Worm (Caenorhabditis elegans) whole organism, L2 larva: ENCODE results near the gene W01B6.4.

Source experiments
- C34F6.9 ChIP-seq: fragments of 150-350 bp; optimal IDR thresholded peaks from 2 replicates; lab custom pipeline; 2014; ENCODE audit warnings: missing biosample characterization, missing genetic modification characterization
- F13H6.1 ChIP-seq: sonication (generic microtip); optimal IDR thresholded peaks from 2 replicates; lab custom pipeline; 2016; ENCODE audit warnings: missing genetic modification characterization, missing compliant biosample characterization
- R02D3.7 ChIP-seq: fragments of 150-350 bp; optimal IDR thresholded peaks from 2 replicates; lab custom pipeline; 2014; ENCODE audit warnings: missing biosample characterization, missing genetic modification characterization
- alr-1 ChIP-seq: fragments of 150-350 bp; optimal IDR thresholded peaks from 2 replicates; lab custom pipeline; 2014; ENCODE audit warnings: missing biosample characterization, missing genetic modification characterization
- aly-2 ChIP-seq: fragments of 150-350 bp; optimal IDR thresholded peaks from 2 replicates; lab custom pipeline; 2014; ENCODE audit warnings: missing biosample characterization, missing genetic modification characterization
- ama-1 ChIP-seq: fragments of 150-350 bp; optimal IDR thresholded peaks from 2 replicates; lab custom pipeline; 2018; ENCODE audit warnings: inconsistent platforms
- blmp-1 ChIP-seq: sonication (generic microtip); optimal IDR thresholded peaks from 2 replicates; lab custom pipeline; 2017; ENCODE audit warnings: missing genetic modification characterization, mild to moderate bottlenecking, missing compliant biosample characterization, antibody characterized with exemption, moderate library complexity; ENCODE audit not compliant: insufficient read depth
- ceh-16 ChIP-seq: fragments of 150-350 bp; optimal IDR thresholded peaks from 2 replicates; lab custom pipeline; 2014; ENCODE audit warnings: missing biosample characterization, missing genetic modification characterization
- ceh-82 ChIP-seq: fragments of 150-350 bp; optimal IDR thresholded peaks from 2 replicates; lab custom pipeline; 2014; ENCODE audit warnings: missing biosample characterization, missing genetic modification characterization
- crh-2 ChIP-seq: sonication (generic microtip); optimal IDR thresholded peaks from 2 replicates; lab custom pipeline; 2017; ENCODE audit warnings: missing biosample characterization, missing genetic modification characterization
- dmd-4 ChIP-seq: sonication (generic microtip); optimal IDR thresholded peaks from 2 replicates; lab custom pipeline; 2017; ENCODE audit warnings: missing biosample characterization, missing genetic modification characterization
- egl-27 ChIP-seq: sonication (generic microtip); optimal IDR thresholded peaks from 3 replicates; lab custom pipeline; 2017; ENCODE audit warnings: missing biosample characterization, missing genetic modification reagents, missing genetic modification characterization
- fos-1 ChIP-seq: fragments of 150-350 bp; optimal IDR thresholded peaks from 2 replicates; lab custom pipeline; 2014; ENCODE audit warnings: missing biosample characterization, missing genetic modification characterization
- gmeb-1 ChIP-seq: fragments of 150-350 bp; optimal IDR thresholded peaks from 2 replicates; lab custom pipeline; 2014; ENCODE audit warnings: missing biosample characterization, missing genetic modification characterization
- lin-13 ChIP-seq: fragments of 150-350 bp; optimal IDR thresholded peaks from 2 replicates; lab custom pipeline; 2014; ENCODE audit warnings: missing biosample characterization, missing genetic modification reagents, missing genetic modification characterization
- lsy-2 ChIP-seq, 2 experiments: fragments of 150-350 bp in 1 of 2; sonication (generic microtip) in 1 of 2; optimal IDR thresholded peaks; 2 replicates each; lab custom pipeline; 2014 to 2017; ENCODE audit warnings: missing biosample characterization in 2 of 2, missing genetic modification characterization in 2 of 2
- mab-5 ChIP-seq: fragments of 150-350 bp; optimal IDR thresholded peaks from 2 replicates; lab custom pipeline; 2014; ENCODE audit warnings: missing biosample characterization, missing genetic modification characterization
- mbf-1 ChIP-seq: sonication (generic microtip); optimal IDR thresholded peaks from 2 replicates; lab custom pipeline; 2017; ENCODE audit warnings: missing biosample characterization, missing genetic modification characterization
- mdl-1 ChIP-seq, 2 experiments: fragments of 150-350 bp in 1 of 2; sonication (generic microtip) in 1 of 2; optimal IDR thresholded peaks; 2 replicates each; lab custom pipeline; 2017; ENCODE audit warnings: missing biosample characterization in 2 of 2, missing genetic modification characterization in 2 of 2
- nhr-11 ChIP-seq: fragments of 150-350 bp; optimal IDR thresholded peaks from 2 replicates; lab custom pipeline; 2014; ENCODE audit warnings: missing biosample characterization, missing genetic modification characterization
- nhr-12 ChIP-seq: fragments of 150-350 bp; optimal IDR thresholded peaks from 2 replicates; lab custom pipeline; 2014; ENCODE audit warnings: missing biosample characterization, missing genetic modification characterization
- nhr-129 ChIP-seq: fragments of 150-350 bp; optimal IDR thresholded peaks from 2 replicates; lab custom pipeline; 2014; ENCODE audit warnings: missing biosample characterization, missing genetic modification characterization
- nhr-21 ChIP-seq: fragments of 150-350 bp; optimal IDR thresholded peaks from 2 replicates; lab custom pipeline; 2014; ENCODE audit warnings: missing biosample characterization, missing genetic modification characterization
- nhr-23 ChIP-seq: fragments of 150-350 bp; optimal IDR thresholded peaks from 2 replicates; lab custom pipeline; 2014; ENCODE audit warnings: missing biosample characterization, missing genetic modification reagents, missing genetic modification characterization
- nhr-25 ChIP-seq: fragments of 150-350 bp; sonication (generic microtip); optimal IDR thresholded peaks from 3 replicates; lab custom pipeline; 2014; ENCODE audit warnings: missing biosample characterization, missing genetic modification characterization
- nhr-6 ChIP-seq: fragments of 150-350 bp; optimal IDR thresholded peaks from 2 replicates; lab custom pipeline; 2014; ENCODE audit warnings: missing biosample characterization, missing genetic modification characterization
- nhr-77 ChIP-seq: fragments of 150-350 bp; optimal IDR thresholded peaks from 2 replicates; lab custom pipeline; 2014; ENCODE audit warnings: missing biosample characterization, missing genetic modification characterization
- sma-3 ChIP-seq: sonication (generic microtip); optimal IDR thresholded peaks from 2 replicates; lab custom pipeline; 2016; ENCODE audit warnings: missing genetic modification reagents, missing genetic modification characterization, missing compliant biosample characterization
- sma-9 ChIP-seq, 2 experiments: fragments of 150-350 bp in 1 of 2; sonication (generic microtip) in 1 of 2; optimal IDR thresholded peaks; 2 replicates each; lab custom pipeline; 2014 to 2016; ENCODE audit warnings: missing genetic modification characterization in 2 of 2, mild to moderate bottlenecking in 1 of 2, missing biosample characterization in 1 of 2, missing compliant biosample characterization in 1 of 2, missing genetic modification reagents in 1 of 2, moderate library complexity in 1 of 2
- snpc-4 ChIP-seq: fragments of 150-350 bp; optimal IDR thresholded peaks from 2 replicates; lab custom pipeline; 2014; ENCODE audit warnings: missing biosample characterization, missing genetic modification characterization
- unc-55 ChIP-seq: fragments of 150-350 bp; sonication (generic microtip); optimal IDR thresholded peaks from 3 replicates; lab custom pipeline; 2014; ENCODE audit warnings: missing biosample characterization, missing genetic modification reagents, missing genetic modification characterization
- unc-62 ChIP-seq: fragments of 150-350 bp; optimal IDR thresholded peaks from 2 replicates; lab custom pipeline; 2014; ENCODE audit warnings: missing biosample characterization, missing genetic modification reagents, missing genetic modification characterization
- zag-1 ChIP-seq: fragments of 150-350 bp; optimal IDR thresholded peaks from 2 replicates; lab custom pipeline; 2014; ENCODE audit warnings: missing biosample characterization, missing genetic modification characterization
- ztf-11 ChIP-seq: sonication (generic microtip); optimal IDR thresholded peaks from 2 replicates; lab custom pipeline; 2017; ENCODE audit warnings: missing biosample characterization, missing genetic modification characterization

Gene W01B6.4

DNA sequence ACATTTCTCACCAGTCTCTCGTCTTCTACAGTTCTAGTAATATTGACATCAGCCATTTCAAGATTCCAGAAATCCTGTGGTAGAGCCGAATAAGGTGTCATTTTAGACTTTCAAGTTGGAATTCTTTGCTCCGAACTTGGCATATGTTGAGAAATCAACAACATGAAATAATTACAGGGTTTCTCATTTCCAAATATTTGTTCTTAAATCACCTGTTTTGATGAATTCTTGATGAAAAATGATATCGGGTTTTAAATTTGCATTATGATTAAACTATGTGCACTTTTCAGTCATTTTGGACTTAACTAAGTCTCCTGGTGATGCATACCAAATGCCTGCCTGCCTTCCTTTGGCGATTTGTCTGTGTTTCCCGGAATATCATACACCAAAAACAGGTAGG, 21.7 kb upstream of the W01B6.4 start, which contains the start of gene srv-12:
Gene srv-12, minus strand, starts transcription at position 101 of the 400 bp plus-strand sequence.
- TF ChIP-seq R02D3.7 (tag; lab: Kevin White, UChicago) (no peak), lsy-2 (tag; optimal IDR thresholded peaks at IDR 0.05; lab: Kevin White, UChicago) (no peak), nhr-129 (no peak), nhr-23 (tag; lab: Kevin White, UChicago) (no peak), lin-13 (GFP tag; lab: Kevin White, UChicago) (no peak)

DNA sequence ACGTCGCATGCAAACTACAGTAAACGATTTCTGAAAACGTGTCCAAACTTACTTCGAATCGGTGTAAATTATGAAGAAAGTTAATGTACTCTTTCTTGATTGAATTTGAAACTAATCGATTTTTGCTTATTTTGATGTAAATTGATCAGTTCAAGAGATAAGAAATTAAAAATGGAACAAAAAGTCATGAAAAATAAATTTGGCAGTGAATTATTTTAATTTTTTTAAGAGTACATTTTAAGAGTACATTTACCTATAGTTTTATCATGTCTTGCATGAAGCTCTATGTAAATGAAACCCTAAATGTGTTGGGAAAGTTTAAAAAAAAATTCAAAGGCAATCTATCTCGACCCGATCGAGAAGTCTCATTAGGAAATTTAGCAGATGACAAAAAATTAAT, 19.1 kb upstream of the W01B6.4 start, which contains the start of gene T04B2.7:
Gene T04B2.7, minus strand, starts transcription at position 101 of the 400 bp plus-strand sequence.
- no peak for TF ChIP-seq nhr-129
- no peak for TF ChIP-seq ceh-82
- TF ChIP-seq mab-5 (tag; lab: Kevin White, UChicago), result no peak
- TF ChIP-seq sma-9 (GFP tag; optimal IDR thresholded peaks at IDR 0.05; lab: Kevin White, UChicago), result no peak
- TF ChIP-seq sma-9 (tag; optimal IDR thresholded peaks at IDR 0.05; lab: Kevin White, UChicago), result no peak
- no peak for TF ChIP-seq mdl-1 (tag; optimal IDR thresholded peaks at IDR 0.05; lab: Kevin White, UChicago)
- TF ChIP-seq unc-62, result no peak
- no peak for TF ChIP-seq blmp-1 (tag; lab: Kevin White, UChicago)
- no peak for TF ChIP-seq F13H6.1 (tag; lab: Kevin White, UChicago)
- no peak for TF ChIP-seq nhr-25
- no peak for TF ChIP-seq ztf-11 (tag; lab: Kevin White, UChicago)
- TF ChIP-seq aly-2 (tag; lab: Kevin White, UChicago), result no peak
- no peak for TF ChIP-seq ceh-16 (tag; lab: Kevin White, UChicago)
- TF ChIP-seq gmeb-1 (tag; lab: Kevin White, UChicago), result no peak
- no peak for TF ChIP-seq mbf-1 (tag; lab: Kevin White, UChicago)
- TF ChIP-seq fos-1 (tag; lab: Kevin White, UChicago), result no peak
- TF ChIP-seq nhr-6 (tag; lab: Kevin White, UChicago), result no peak
- TF ChIP-seq, all 48 proteins: peak for 0

DNA sequence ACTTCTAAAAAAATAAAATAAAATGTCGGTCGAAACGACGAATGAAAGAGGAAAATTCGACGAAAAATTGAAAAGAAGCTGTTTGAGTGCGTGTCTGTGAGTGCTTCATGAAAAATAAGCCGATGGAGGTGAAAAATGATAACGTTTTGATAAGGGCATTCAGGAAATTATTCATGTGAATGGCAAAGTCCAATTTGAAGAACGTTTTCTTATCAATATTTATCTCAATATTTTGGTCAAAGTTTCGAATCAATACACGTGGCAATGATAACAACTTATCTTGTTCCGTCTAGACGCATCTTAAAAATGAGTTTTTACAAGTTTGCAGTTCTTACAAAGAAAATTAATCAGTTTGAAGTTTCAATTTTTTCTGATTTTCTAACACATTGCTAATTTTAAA, 16.1 kb upstream of the W01B6.4 start:
- TF ChIP-seq nhr-12 (tag; lab: Kevin White, UChicago) (no peak), fos-1 (tag; lab: Kevin White, UChicago) (peak; percentile 76), sma-3 (GFP tag; lab: Kevin White, UChicago) (peak; percentile 7), egl-27 (tag; lab: Kevin White, UChicago) (peak; percentile 42), sma-9 (GFP tag; optimal IDR thresholded peaks at IDR 0.05; lab: Kevin White, UChicago) (peak; percentile 77), sma-9 (tag; optimal IDR thresholded peaks at IDR 0.05; lab: Kevin White, UChicago) (no peak), F13H6.1 (tag; lab: Kevin White, UChicago) (peak; percentile 55), ztf-11 (tag; lab: Kevin White, UChicago) (no peak), crh-2 (tag; lab: Kevin White, UChicago) (peak; percentile 99), unc-55 (GFP tag; lab: Kevin White, UChicago) (no peak)

- no peak for TF ChIP-seq egl-27 (tag; lab: Kevin White, UChicago)
- no peak for TF ChIP-seq ceh-16 (tag; lab: Kevin White, UChicago)
- no peak for TF ChIP-seq blmp-1 (tag; lab: Kevin White, UChicago)
- TF ChIP-seq dmd-4, result no peak
- peak; percentile 57 for TF ChIP-seq fos-1 (tag; lab: Kevin White, UChicago)
Measured at ce11 chrIV:10060795-10061194, 14.5 kb upstream of the W01B6.4 start.

ce11 chrIV:10062728-10063127, 12.5 kb upstream of the W01B6.4 start, which contains the start of gene ipla-7:
ipla-7 (minus strand) TSS chrIV:10062849.
- no peak for TF ChIP-seq ama-1 (lab: Kevin White, UChicago)
- no peak for TF ChIP-seq nhr-12 (tag; lab: Kevin White, UChicago)
- TF ChIP-seq nhr-21 (tag; lab: Kevin White, UChicago), result no peak
- TF ChIP-seq unc-55 (GFP tag; lab: Kevin White, UChicago), result peak; percentile 29
- TF ChIP-seq lsy-2 (tag; optimal IDR thresholded peaks at IDR 0.05; lab: Kevin White, UChicago), result peak in 1 of 2 experiments; percentile 21
- TF ChIP-seq nhr-11 (tag; lab: Kevin White, UChicago), result no peak
- TF ChIP-seq mdl-1 (tag; optimal IDR thresholded peaks at IDR 0.05; lab: Kevin White, UChicago), result peak in 1 of 2 experiments; percentile 33
- peak; percentile 29 for TF ChIP-seq F13H6.1 (tag; lab: Kevin White, UChicago)
- peak; percentile 31 for TF ChIP-seq zag-1 (tag; lab: Kevin White, UChicago)
- TF ChIP-seq sma-9 (GFP tag; optimal IDR thresholded peaks at IDR 0.05; lab: Kevin White, UChicago), result no peak
- no peak for TF ChIP-seq sma-9 (tag; optimal IDR thresholded peaks at IDR 0.05; lab: Kevin White, UChicago)
- TF ChIP-seq snpc-4, result peak; percentile 5
- TF ChIP-seq sma-3 (GFP tag; lab: Kevin White, UChicago), result no peak
- TF ChIP-seq alr-1 (tag; lab: Kevin White, UChicago), result no peak
- TF ChIP-seq fos-1 (tag; lab: Kevin White, UChicago), result peak; percentile 62
- TF ChIP-seq crh-2 (tag; lab: Kevin White, UChicago), result peak; percentile 62
- peak; percentile 11 for TF ChIP-seq nhr-129
- TF ChIP-seq C34F6.9, result peak; percentile 70
- no peak for TF ChIP-seq mbf-1 (tag; lab: Kevin White, UChicago)
- no peak for TF ChIP-seq nhr-77 (tag; lab: Kevin White, UChicago)
